Fruit fly (Drosophila melanogaster) S2 (cell line): ENCODE data around the gene TwdlJ.

ENCODE experiments used
- CG8478 ChIP-seq: fragments of >200 bp; optimal IDR thresholded peaks from 2 replicates; lab custom pipeline; 2018
- CTCF ChIP-seq, 2 experiments: fragments of >200 bp; optimal IDR thresholded peaks; 2 replicates each; lab custom pipeline; 2018

dm6 chr3R:26621314-26621813 lies 8.4 kb upstream of the TwdlJ start, which contains the start of gene TwdlP:
- TF ChIP-seq CG8478 (lab: Kevin White, UChicago) = no peak
- TF ChIP-seq CTCF (optimal IDR thresholded peaks at IDR 0.05; lab: Kevin White, UChicago) = no peak
